Worm (Caenorhabditis elegans) whole organism, young adult: ENCODE data around the gene fcmt-1.

Experiments
- Y53F4B.3 ChIP-seq: fragments of 200-800 bp; sonication (Bioruptor generic); IDR thresholded peaks from 2 replicates; pipeline ENCODE4 v1.3.6; 2022; ENCODE audit warnings: missing genetic modification reagents, missing genetic modification characterization, missing compliant biosample characterization
- Y56A3A.18 ChIP-seq: fragments of 200-800 bp; sonication (Bioruptor generic); IDR thresholded peaks from 2 replicates; pipeline ENCODE4 v1.3.6; 2022; ENCODE audit warnings: missing genetic modification reagents, missing genetic modification characterization, missing compliant biosample characterization
- akir-1 ChIP-seq: fragments of 200-800 bp; sonication (Bioruptor generic); optimal IDR thresholded peaks from 2 replicates; lab custom pipeline; 2018; ENCODE audit warnings: mild to moderate bottlenecking, missing genetic modification characterization, moderate library complexity, missing compliant biosample characterization
- ama-1 ChIP-seq, 3 experiments: fragments of 150-350 bp in 1 of 3; sonication (generic microtip) in 2 of 3; optimal IDR thresholded peaks; 2 replicates each; lab custom pipeline; 2014 to 2018; ENCODE audit warnings: missing biosample characterization in 2 of 3, missing genetic modification characterization in 2 of 3, missing genetic modification reagents in 2 of 3
- atf-7 ChIP-seq: sonication (generic microtip); optimal IDR thresholded peaks from 2 replicates; lab custom pipeline; 2017; ENCODE audit warnings: mild to moderate bottlenecking, missing genetic modification characterization, missing compliant biosample characterization
- attf-3 ChIP-seq: fragments of 200-800 bp; sonication (Bioruptor generic); conservative IDR thresholded peaks from 2 replicates; pipeline ENCODE4 v1.3.6; 2022; ENCODE audit warnings: missing genetic modification reagents, missing genetic modification characterization, missing compliant biosample characterization
- him-1 ChIP-seq: sonication (generic microtip); optimal IDR thresholded peaks from 2 replicates; lab custom pipeline; 2016; ENCODE audit warnings: missing genotype, missing genetic modification reagents, missing genetic modification characterization, missing compliant biosample characterization
- lag-1 ChIP-seq: fragments of 200-800 bp; sonication (Bioruptor generic); IDR thresholded peaks from 2 replicates; pipeline ENCODE4 v1.3.6; 2022; ENCODE audit warnings: missing genetic modification reagents, missing genetic modification characterization, missing compliant biosample characterization
- lsl-1 ChIP-seq: fragments of 200-800 bp; sonication (Bioruptor generic); optimal IDR thresholded peaks from 2 replicates; lab custom pipeline; 2018; ENCODE audit warnings: mild to moderate bottlenecking, missing genetic modification characterization, moderate library complexity, missing compliant biosample characterization
- nfya-1 ChIP-seq: sonication (generic microtip); optimal IDR thresholded peaks from 2 replicates; lab custom pipeline; 2017; ENCODE audit warnings: antibody characterized with exemption, missing compliant biosample characterization, missing genetic modification characterization, borderline replicate concordance; ENCODE audit not compliant: insufficient read depth
- pbrm-1 ChIP-seq: fragments of 200-800 bp; sonication (Bioruptor generic); IDR thresholded peaks from 2 replicates; pipeline ENCODE4 v1.3.6; 2022; ENCODE audit warnings: missing genetic modification reagents, missing genetic modification characterization, missing compliant biosample characterization
- snpc-1.1 ChIP-seq: sonication (generic microtip); optimal IDR thresholded peaks from 2 replicates; lab custom pipeline; 2017; ENCODE audit warnings: missing genetic modification characterization, mild to moderate bottlenecking, missing compliant biosample characterization, antibody characterized with exemption, moderate library complexity, missing genotype, missing genetic modification reagents; ENCODE audit not compliant: insufficient read depth

ce11 chrII:11748494-11748893 is 39.1 kb upstream of the fcmt-1 start, which contains the start of the genes F44E5.17 and gpb-1:
- no peak for TF ChIP-seq pbrm-1 (GFP tag; lab: Robert Waterston, UW)
- TF ChIP-seq lag-1 (GFP tag; lab: Robert Waterston, UW): no peak
- TF ChIP-seq atf-7 (tag; lab: Kevin White, UChicago): no peak
- no peak for TF ChIP-seq snpc-1.1
- TF ChIP-seq Y56A3A.18 (GFP tag; lab: Robert Waterston, UW): no peak
- TF ChIP-seq nfya-1 (tag; lab: Kevin White, UChicago): no peak
- no peak for TF ChIP-seq attf-3 (GFP tag; lab: Robert Waterston, UW)
- TF ChIP-seq Y53F4B.3 (GFP tag; lab: Robert Waterston, UW): no peak
- no peak for TF ChIP-seq akir-1 (GFP tag; lab: Kevin White, UChicago)
- no peak for TF ChIP-seq him-1 (tag; lab: Kevin White, UChicago)
- no peak for TF ChIP-seq lsl-1 (GFP tag; lab: Kevin White, UChicago)
- no peak for TF ChIP-seq ama-1 (optimal IDR thresholded peaks at IDR 0.05; lab: Kevin White, UChicago)
- no peak for TF ChIP-seq ama-1 (GFP tag; optimal IDR thresholded peaks at IDR 0.05; lab: Kevin White, UChicago)
